Worm (Caenorhabditis elegans) whole organism, L3 larva: ENCODE results near the gene rpac-19.

Experiments used
- ZK546.5 ChIP-seq: sonication (generic microtip); optimal IDR thresholded peaks from 2 replicates; lab custom pipeline; 2017; ENCODE audit warnings: missing biosample characterization, missing genetic modification characterization
- ama-1 ChIP-seq: fragments of 150-350 bp; optimal IDR thresholded peaks from 2 replicates; lab custom pipeline; 2018
- egl-27 ChIP-seq: sonication (generic microtip); optimal IDR thresholded peaks from 4 replicates; lab custom pipeline; 2017; ENCODE audit warnings: missing biosample characterization, missing genetic modification reagents, missing genetic modification characterization
- egl-5 ChIP-seq: fragments of 150-350 bp; optimal IDR thresholded peaks from 2 replicates; lab custom pipeline; 2017; ENCODE audit warnings: missing biosample characterization, missing genetic modification reagents, missing genetic modification characterization, inconsistent platforms
- lin-39 ChIP-seq: fragments of 150-350 bp; optimal IDR thresholded peaks from 2 replicates; lab custom pipeline; 2018; ENCODE audit warnings: missing biosample characterization, missing genetic modification reagents, missing genetic modification characterization
- mdl-1 ChIP-seq: fragments of 150-350 bp; optimal IDR thresholded peaks from 2 replicates; lab custom pipeline; 2014; ENCODE audit warnings: missing biosample characterization, missing genetic modification characterization
- nhr-12 ChIP-seq: fragments of 150-350 bp; optimal IDR thresholded peaks from 2 replicates; lab custom pipeline; 2014; ENCODE audit warnings: missing biosample characterization, missing genetic modification characterization
- nhr-237 ChIP-seq: fragments of 150-350 bp; optimal IDR thresholded peaks from 2 replicates; lab custom pipeline; 2014; ENCODE audit warnings: missing biosample characterization, missing genetic modification characterization
- nhr-76 ChIP-seq: fragments of 150-350 bp; sonication (generic microtip); optimal IDR thresholded peaks from 5 replicates; lab custom pipeline; 2014; ENCODE audit warnings: missing biosample characterization, missing genetic modification characterization
- skn-1 ChIP-seq: fragments of 150-350 bp; optimal IDR thresholded peaks from 2 replicates; lab custom pipeline; 2014; ENCODE audit warnings: missing biosample characterization, missing genetic modification characterization
- snpc-4 ChIP-seq: fragments of 150-350 bp; optimal IDR thresholded peaks from 2 replicates; lab custom pipeline; 2014; ENCODE audit warnings: missing biosample characterization, missing genetic modification characterization
- unc-62 ChIP-seq: fragments of 150-350 bp; sonication (generic microtip); optimal IDR thresholded peaks from 4 replicates; lab custom pipeline; 2014; ENCODE audit warnings: missing biosample characterization, missing genetic modification reagents, missing genetic modification characterization

ce11 chrIII:9582240-9582639, 47.4 kb downstream of the rpac-19 start, which contains the start of gene C48B4.3:
- TF ChIP-seq ZK546.5: no peak
- TF ChIP-seq egl-5: no peak
- TF ChIP-seq unc-62 (GFP tag; lab: Kevin White, UChicago): no peak
- TF ChIP-seq egl-27 (tag; lab: Kevin White, UChicago): no peak
- TF ChIP-seq nhr-237 (tag; lab: Kevin White, UChicago): no peak
- TF ChIP-seq lin-39 (tag; lab: Kevin White, UChicago): no peak
- no peak for TF ChIP-seq skn-1 (tag; lab: Kevin White, UChicago)
- TF ChIP-seq snpc-4 (tag; lab: Kevin White, UChicago): no peak
- TF ChIP-seq mdl-1 (tag; lab: Kevin White, UChicago): no peak
- TF ChIP-seq nhr-76 (tag; lab: Kevin White, UChicago): no peak
- no peak for TF ChIP-seq nhr-12 (tag; lab: Kevin White, UChicago)
- no peak for TF ChIP-seq ama-1
